Worm (Caenorhabditis elegans) whole organism, L1 larva: ENCODE measurements around the gene K11H12.9.
A peak's percentile ranks its signal among the peaks of the same experiment; 100 is the strongest.

ENCODE experiments used
- aly-2 ChIP-seq: fragments of 150-350 bp; optimal IDR thresholded peaks from 2 replicates; lab custom pipeline; 2014; ENCODE audit warnings: missing biosample characterization, missing genetic modification characterization
- ama-1 ChIP-seq: fragments of 150-350 bp; optimal IDR thresholded peaks from 2 replicates; lab custom pipeline; 2014
- blmp-1 ChIP-seq: fragments of 150-350 bp; optimal IDR thresholded peaks from 2 replicates; lab custom pipeline; 2014; ENCODE audit warnings: missing biosample characterization, missing genetic modification characterization
- ceh-82 ChIP-seq, 3 experiments: fragments of 150-350 bp in 1 of 3; sonication (generic microtip) in 2 of 3; optimal IDR thresholded peaks; 2 replicates each; lab custom pipeline; 2014 to 2017; ENCODE audit warnings: missing biosample characterization in 3 of 3, missing genetic modification characterization in 3 of 3
- ceh-88 ChIP-seq: fragments of 200-800 bp; sonication (Bioruptor generic); IDR thresholded peaks from 2 replicates; pipeline ENCODE4 v1.3.6; 2022; ENCODE audit warnings: missing genetic modification characterization, missing compliant biosample characterization
- efl-1 ChIP-seq, 4 experiments: fragments of 150-350 bp; optimal IDR thresholded peaks in 3 of 4; peaks in 1 of 4; 1 replicate in 1 of 4; 2 replicates in 3 of 4; lab custom pipeline; 2014; ENCODE audit warnings: missing biosample characterization in 2 of 4, missing genetic modification characterization in 2 of 4, missing genetic modification reagents in 2 of 4
- egl-13 ChIP-seq: sonication (generic microtip); optimal IDR thresholded peaks from 2 replicates; lab custom pipeline; 2016; ENCODE audit warnings: missing genotype, missing genetic modification reagents, missing genetic modification characterization, missing compliant biosample characterization
- egl-27 ChIP-seq, 2 experiments: fragments of 150-350 bp in 1 of 2; sonication (generic microtip); optimal IDR thresholded peaks; 3 replicates each; lab custom pipeline; 2017 to 2018; ENCODE audit warnings: missing biosample characterization in 2 of 2, missing genetic modification characterization in 2 of 2, missing genetic modification reagents in 2 of 2
- elt-2 ChIP-seq: sonication (generic microtip); optimal IDR thresholded peaks from 2 replicates; lab custom pipeline; 2016; ENCODE audit warnings: missing genetic modification characterization, mild to moderate bottlenecking, inconsistent platforms, missing compliant biosample characterization, missing genetic modification reagents
- elt-3 ChIP-seq, 6 experiments: fragments of 150-350 bp in 1 of 6; sonication (generic microtip); optimal IDR thresholded peaks; 2 replicates each; lab custom pipeline; 2017 to 2018; ENCODE audit warnings: missing biosample characterization in 6 of 6, missing genetic modification characterization in 6 of 6, inconsistent platforms in 1 of 6
- ets-5 ChIP-seq: fragments of 200-800 bp; sonication (Bioruptor generic); IDR thresholded peaks from 2 replicates; pipeline ENCODE4 v1.3.6; 2022; ENCODE audit warnings: missing genetic modification characterization, missing compliant biosample characterization
- fkh-8 ChIP-seq: sonication (generic microtip); optimal IDR thresholded peaks from 2 replicates; lab custom pipeline; 2016; ENCODE audit warnings: mild to moderate bottlenecking, missing genetic modification characterization, missing compliant biosample characterization
- grh-1 ChIP-seq: fragments of 200-800 bp; sonication (Bioruptor generic); IDR thresholded peaks from 2 replicates; pipeline ENCODE4 v1.3.6; 2022; ENCODE audit warnings: missing genetic modification reagents, missing genetic modification characterization, missing compliant biosample characterization
- hlh-17 ChIP-seq: fragments of 200-800 bp; sonication (Bioruptor generic); optimal IDR thresholded peaks from 2 replicates; lab custom pipeline; 2018; ENCODE audit warnings: missing genetic modification characterization, mild to moderate bottlenecking, missing compliant biosample characterization, moderate library complexity, borderline replicate concordance
- irx-1 ChIP-seq: sonication (generic microtip); optimal IDR thresholded peaks from 2 replicates; lab custom pipeline; 2016; ENCODE audit warnings: missing genetic modification characterization, missing compliant biosample characterization
- lin-35 ChIP-seq, 2 experiments: fragments of 150-350 bp; optimal IDR thresholded peaks; 2 replicates each; lab custom pipeline; 2014; ENCODE audit warnings: missing biosample characterization in 2 of 2, missing genetic modification characterization in 2 of 2, missing genetic modification reagents in 2 of 2
- lin-39 ChIP-seq: fragments of 150-350 bp; optimal IDR thresholded peaks from 2 replicates; lab custom pipeline; 2014; ENCODE audit warnings: missing biosample characterization, missing genetic modification reagents, missing genetic modification characterization
- lsy-2 ChIP-seq, 2 experiments: fragments of 150-350 bp; optimal IDR thresholded peaks; 2 replicates each; lab custom pipeline; 2014; ENCODE audit warnings: missing biosample characterization in 2 of 2, missing genetic modification characterization in 2 of 2
- mdl-1 ChIP-seq, 2 experiments: fragments of 150-350 bp; optimal IDR thresholded peaks; 2 replicates each; lab custom pipeline; 2014 to 2017; ENCODE audit warnings: missing biosample characterization in 2 of 2, missing genetic modification characterization in 2 of 2, inconsistent platforms in 1 of 2
- nhr-11 ChIP-seq: fragments of 150-350 bp; optimal IDR thresholded peaks from 2 replicates; lab custom pipeline; 2014; ENCODE audit warnings: missing biosample characterization, missing genetic modification characterization
- nhr-19 ChIP-seq: fragments of 200-800 bp; sonication (Bioruptor generic); conservative IDR thresholded peaks from 2 replicates; pipeline ENCODE4 v1.3.6; 2022; ENCODE audit warnings: missing genetic modification characterization, missing compliant biosample characterization
- nhr-28 ChIP-seq: fragments of 150-350 bp; optimal IDR thresholded peaks from 2 replicates; lab custom pipeline; 2014; ENCODE audit warnings: missing biosample characterization, missing genetic modification characterization
- nhr-77 ChIP-seq: fragments of 150-350 bp; optimal IDR thresholded peaks from 2 replicates; lab custom pipeline; 2014; ENCODE audit warnings: missing biosample characterization, missing genetic modification characterization
- nhr-85 ChIP-seq: sonication (generic microtip); peaks from one replicate; lab custom pipeline; 2016; ENCODE audit warnings: missing genetic modification characterization, inconsistent platforms, missing compliant biosample characterization
- nhr-90 ChIP-seq: sonication (generic microtip); optimal IDR thresholded peaks from 2 replicates; lab custom pipeline; 2016; ENCODE audit warnings: mild to moderate bottlenecking, missing genetic modification characterization, missing compliant biosample characterization; ENCODE audit not compliant: poor library complexity
- pax-3 ChIP-seq: fragments of 200-800 bp; sonication (Bioruptor generic); optimal IDR thresholded peaks from 2 replicates; lab custom pipeline; 2018; ENCODE audit warnings: mild to moderate bottlenecking, missing genetic modification characterization, moderate library complexity, missing compliant biosample characterization
- pqm-1 ChIP-seq: sonication (generic microtip); optimal IDR thresholded peaks from 3 replicates; lab custom pipeline; 2017; ENCODE audit warnings: missing biosample characterization, missing genetic modification characterization
- snpc-4 ChIP-seq: fragments of 150-350 bp; optimal IDR thresholded peaks from 2 replicates; lab custom pipeline; 2014; ENCODE audit warnings: missing biosample characterization, missing genetic modification characterization
- unc-98 ChIP-seq: fragments of 200-800 bp; sonication (Bioruptor generic); IDR thresholded peaks from 2 replicates; pipeline ENCODE4 v1.3.6; 2022; ENCODE audit warnings: missing genetic modification characterization, missing compliant biosample characterization
- zag-1 ChIP-seq: fragments of 150-350 bp; optimal IDR thresholded peaks from 2 replicates; lab custom pipeline; 2014; ENCODE audit warnings: missing biosample characterization, missing genetic modification characterization
- ztf-11 ChIP-seq, 2 experiments: sonication (generic microtip); optimal IDR thresholded peaks; 2 replicates each; lab custom pipeline; 2016 to 2017; ENCODE audit warnings: missing genetic modification characterization in 2 of 2, missing biosample characterization in 1 of 2, missing compliant biosample characterization in 1 of 2

The K11H12.9 gene

ce11 chrIV:682726-683340 lies 33.4 kb downstream of the K11H12.9 start (continued):
- TF ChIP-seq lsy-2 (tag; optimal IDR thresholded peaks at IDR 0.05; lab: Kevin White, UChicago) (peak; percentile 41 to 70), fkh-8 (tag; lab: Kevin White, UChicago) (peak; percentile 75), zag-1 (tag; lab: Kevin White, UChicago) (no peak), nhr-19 (peak; percentile 60), nhr-85 (tag; lab: Kevin White, UChicago) (peak; percentile 70), efl-1 (optimal IDR thresholded peaks at IDR 0.05; lab: Kevin White, UChicago) (peak in 1 of 2 experiments; percentile 42), efl-1 (GFP tag; optimal IDR thresholded peaks at IDR 0.05 in 1 of 2; lab: Kevin White, UChicago) (peak; percentile 49 to 96), egl-27 (tag; optimal IDR thresholded peaks at IDR 0.05; lab: Kevin White, UChicago) (no peak), irx-1 (tag; lab: Kevin White, UChicago) (peak; percentile 17), grh-1 (GFP tag; lab: Robert Waterston, UW) (0 out of 2 replicates have a peak, but pooled peaks have one; percentile 31), blmp-1 (tag; lab: Kevin White, UChicago) (peak; percentile 98), nhr-90 (tag; lab: Kevin White, UChicago) (peak; percentile 74), ama-1 (lab: Kevin White, UChicago) (no peak), mdl-1 (tag; optimal IDR thresholded peaks at IDR 0.05; lab: Kevin White, UChicago) (peak in 1 of 2 experiments; percentile 65), unc-98 (GFP tag; lab: Robert Waterston, UW) (no peak)

- TF ChIP-seq elt-3 (tag; optimal IDR thresholded peaks at IDR 0.05; lab: Kevin White, UChicago), result no peak
- peak; percentile 2 for TF ChIP-seq nhr-85 (tag; lab: Kevin White, UChicago)
- TF ChIP-seq, all 84 proteins: peak for 1
Observed at ce11 chrIV:684197-684596, 34.7 kb downstream of the K11H12.9 start, which contains the start of gene cutl-28. cutl-28 (plus strand) TSS chrIV:684497.

ce11 chrIV:684748-685147 lies 35.3 kb downstream of the K11H12.9 start:
- no peak for TF ChIP-seq nhr-77
- TF ChIP-seq lin-35 (GFP tag; optimal IDR thresholded peaks at IDR 0.05; lab: Kevin White, UChicago), result no peak
- TF ChIP-seq lin-39 (tag; lab: Kevin White, UChicago), result no peak
- no peak for TF ChIP-seq egl-13 (tag; lab: Kevin White, UChicago)
- no peak for TF ChIP-seq ztf-11 (tag; optimal IDR thresholded peaks at IDR 0.05; lab: Kevin White, UChicago)
- no peak for TF ChIP-seq ceh-88 (GFP tag; lab: Robert Waterston, UW)
- TF ChIP-seq pax-3 (tag; lab: Kevin White, UChicago), result no peak
- TF ChIP-seq pqm-1 (tag; lab: Kevin White, UChicago), result no peak
- no peak for TF ChIP-seq nhr-28 (tag; lab: Kevin White, UChicago)
- TF ChIP-seq hlh-17 (GFP tag; lab: Kevin White, UChicago), result no peak
- TF ChIP-seq grh-1 (GFP tag; lab: Robert Waterston, UW), result no peak
- no peak for TF ChIP-seq elt-2 (tag; lab: Kevin White, UChicago)
- no peak for TF ChIP-seq ceh-82 (tag; optimal IDR thresholded peaks at IDR 0.05; lab: Kevin White, UChicago)
- no peak for TF ChIP-seq snpc-4 (tag; lab: Kevin White, UChicago)
- TF ChIP-seq ets-5, result no peak
- TF ChIP-seq unc-98 (GFP tag; lab: Robert Waterston, UW), result no peak

- TF ChIP-seq fkh-8 (tag; lab: Kevin White, UChicago), result no peak
- TF ChIP-seq nhr-11 (tag; lab: Kevin White, UChicago), result no peak
- TF ChIP-seq aly-2 (tag; lab: Kevin White, UChicago), result no peak
- TF ChIP-seq pax-3 (tag; lab: Kevin White, UChicago), result no peak
Observed at ce11 chrIV:698304-698703, 48.8 kb downstream of the K11H12.9 start, which contains the start of gene Y55F3C.17. Y55F3C.17 (minus strand) TSS chrIV:698404.
